Fruit fly (Drosophila melanogaster) whole organism, embryonic: Measurements from ENCODE around the gene CG32102.
A peak's percentile ranks its signal among the peaks of the same experiment; 100 is the strongest.

Source experiments
- Aef1 ChIP-seq: fragments of 200-800 bp; sonication (Bioruptor generic); IDR thresholded peaks from 3 replicates; pipeline ENCODE4 v1.3.6; 2022; ENCODE audit warnings: missing biosample characterization, missing genetic modification characterization
- Awh ChIP-seq: fragments of 200-800 bp; sonication (Bioruptor generic); IDR thresholded peaks from 2 replicates; pipeline ENCODE4, ENCODE4 v1.3.6; 2022; ENCODE audit warnings: missing biosample characterization, missing genetic modification characterization
- BtbVII ChIP-seq: fragments of 200-800 bp; sonication (Bioruptor generic); optimal IDR thresholded peaks from 3 replicates; lab custom pipeline; 2017; ENCODE audit warnings: missing biosample characterization, mild to moderate bottlenecking, missing genetic modification characterization
- CG10979 ChIP-seq: fragments of 200-800 bp; sonication (Bioruptor generic); optimal IDR thresholded peaks from 2 replicates; lab custom pipeline; 2018; ENCODE audit warnings: missing biosample characterization, mild to moderate bottlenecking, missing genetic modification characterization, moderate library complexity
- CG11085 ChIP-seq: fragments of 200-800 bp; sonication (Bioruptor generic); IDR thresholded peaks from 2 replicates; pipeline ENCODE4 v1.3.6; 2022; ENCODE audit warnings: missing biosample characterization, missing genetic modification characterization
- CG11695 ChIP-seq: fragments of 200-800 bp; sonication (Bioruptor generic); IDR thresholded peaks from 3 replicates; pipeline ENCODE4 v1.3.6; 2022; ENCODE audit warnings: missing biosample characterization, missing genetic modification characterization
- CG12104 ChIP-seq: fragments of 200-800 bp; sonication (Bioruptor generic); optimal IDR thresholded peaks from 3 replicates; lab custom pipeline; 2016; ENCODE audit warnings: missing biosample characterization, missing genetic modification characterization
- CG12744 ChIP-seq: fragments of 200-800 bp; sonication (Bioruptor generic); optimal IDR thresholded peaks from 2 replicates; lab custom pipeline; 2016; ENCODE audit warnings: missing biosample characterization, missing genetic modification characterization
- CG13296 ChIP-seq: fragments of 200-800 bp; sonication (Bioruptor generic); optimal IDR thresholded peaks from 3 replicates; lab custom pipeline; 2018; ENCODE audit warnings: missing biosample characterization, mild to moderate bottlenecking, missing genetic modification characterization
- CG13775 ChIP-seq: fragments of 200-800 bp; sonication (Bioruptor generic); optimal IDR thresholded peaks from 3 replicates; lab custom pipeline; 2017; ENCODE audit warnings: missing biosample characterization, mild to moderate bottlenecking, missing genetic modification characterization
- CG13894 ChIP-seq: fragments of 200-800 bp; sonication (Bioruptor generic); optimal IDR thresholded peaks from 3 replicates; lab custom pipeline; 2018; ENCODE audit warnings: missing biosample characterization, mild to moderate bottlenecking, missing genetic modification characterization, moderate library complexity
- CG14014 ChIP-seq: fragments of 200-800 bp; sonication (Bioruptor generic); IDR thresholded peaks from 2 replicates; pipeline ENCODE4 v1.3.6; 2022; ENCODE audit warnings: missing biosample characterization, missing genetic modification characterization
- CG16815 ChIP-seq: fragments of 200-800 bp; sonication (Bioruptor generic); optimal IDR thresholded peaks from 3 replicates; lab custom pipeline; 2017; ENCODE audit warnings: missing biosample characterization, mild to moderate bottlenecking, missing genetic modification characterization
- CG18011 ChIP-seq: fragments of 200-800 bp; sonication (Bioruptor generic); optimal IDR thresholded peaks from 2 replicates; lab custom pipeline; 2017; ENCODE audit warnings: missing biosample characterization, missing genetic modification characterization, mild to moderate bottlenecking, moderate library complexity, missing genotype
- CG2129 ChIP-seq: fragments of 200-800 bp; sonication (Bioruptor generic); IDR thresholded peaks from 2 replicates; pipeline ENCODE4 v1.3.6; 2022; ENCODE audit warnings: missing biosample characterization, missing genetic modification characterization; ENCODE audit not compliant: partially characterized antibody
- CG34376 ChIP-seq: fragments of 200-800 bp; sonication (Bioruptor generic); optimal IDR thresholded peaks from 2 replicates; lab custom pipeline; 2018; ENCODE audit warnings: missing biosample characterization, mild to moderate bottlenecking, missing genetic modification characterization
- CG4424 ChIP-seq: fragments of 200-800 bp; sonication (Bioruptor generic); optimal IDR thresholded peaks from 3 replicates; lab custom pipeline; 2016; ENCODE audit warnings: missing biosample characterization, missing genetic modification characterization
- CG6791 ChIP-seq: fragments of 200-800 bp; sonication (Bioruptor generic); IDR thresholded peaks from 3 replicates; pipeline ENCODE4 v1.3.6; 2022; ENCODE audit warnings: missing biosample characterization, missing genetic modification characterization; ENCODE audit not compliant: partially characterized antibody
- CG6854 ChIP-seq: fragments of 200-800 bp; sonication (Bioruptor generic); optimal IDR thresholded peaks from 3 replicates; lab custom pipeline; 2017; ENCODE audit warnings: missing biosample characterization, mild to moderate bottlenecking, missing genetic modification characterization
- CG7372 ChIP-seq: fragments of 200-800 bp; sonication (Bioruptor generic); IDR thresholded peaks from 2 replicates; pipeline ENCODE4 v1.3.6; 2022; ENCODE audit warnings: missing biosample characterization, missing genetic modification characterization
- CG8478 ChIP-seq: fragments of >200 bp; optimal IDR thresholded peaks from 2 replicates; lab custom pipeline; 2018
- CG9609 ChIP-seq: fragments of 200-800 bp; sonication (Bioruptor generic); optimal IDR thresholded peaks from 3 replicates; lab custom pipeline; 2016; ENCODE audit warnings: missing biosample characterization, missing genetic modification characterization
- CG9876 ChIP-seq: fragments of 200-800 bp; sonication (Bioruptor generic); optimal IDR thresholded peaks from 2 replicates; lab custom pipeline; 2016; ENCODE audit warnings: missing biosample characterization, missing genetic modification characterization
- CoRest ChIP-seq: fragments of 200-800 bp; sonication (Bioruptor generic); optimal IDR thresholded peaks from 3 replicates; lab custom pipeline; 2018; ENCODE audit warnings: missing biosample characterization, mild to moderate bottlenecking, missing genetic modification characterization, moderate library complexity
- Dip2 ChIP-seq: fragments of 200-800 bp; sonication (Bioruptor generic); IDR thresholded peaks from 2 replicates; pipeline ENCODE4 v1.3.6; 2022; ENCODE audit warnings: missing biosample characterization, missing genetic modification characterization
- Doc2 ChIP-seq: fragments of 200-800 bp; sonication (Bioruptor generic); IDR thresholded peaks from 2 replicates; pipeline ENCODE4 v1.3.6; 2022; ENCODE audit warnings: missing biosample characterization, missing genetic modification characterization
- Doc3 ChIP-seq: fragments of 200-800 bp; sonication (Bioruptor generic); IDR thresholded peaks from 3 replicates; pipeline ENCODE4 v1.3.6; 2022; ENCODE audit warnings: missing biosample characterization, missing genetic modification characterization; ENCODE audit not compliant: partially characterized antibody
- E2f2 ChIP-seq: fragments of 200-800 bp; sonication (Bioruptor generic); IDR thresholded peaks from 2 replicates; pipeline ENCODE4 v1.3.6; 2022; ENCODE audit warnings: missing biosample characterization, missing genetic modification characterization
- Ets97D ChIP-seq: fragments of 200-800 bp; sonication (Bioruptor generic); optimal IDR thresholded peaks from 3 replicates; lab custom pipeline; 2016; ENCODE audit warnings: missing biosample characterization, missing genetic modification characterization
- Fer1 ChIP-seq: fragments of 200-800 bp; sonication (Bioruptor generic); optimal IDR thresholded peaks from 2 replicates; lab custom pipeline; 2017; ENCODE audit warnings: missing biosample characterization, mild to moderate bottlenecking, missing genetic modification characterization
- Hmr ChIP-seq: fragments of 200-800 bp; sonication (Bioruptor generic); optimal IDR thresholded peaks from 3 replicates; lab custom pipeline; 2017; ENCODE audit warnings: mild to moderate bottlenecking, missing biosample characterization, missing genetic modification reagents, missing genetic modification characterization
- Hr39 ChIP-seq: fragments of >200 bp; optimal IDR thresholded peaks from 2 replicates; lab custom pipeline; 2017
- Oaz ChIP-seq: fragments of 200-800 bp; sonication (Bioruptor generic); IDR thresholded peaks from 2 replicates; pipeline ENCODE4 v1.3.6; 2022; ENCODE audit warnings: missing biosample characterization, missing genetic modification characterization
- Rfx ChIP-seq: fragments of 200-800 bp; sonication (Bioruptor generic); IDR thresholded peaks from 2 replicates; pipeline ENCODE4 v1.3.6; 2022; ENCODE audit warnings: missing biosample characterization, missing genetic modification characterization
- Stat92E ChIP-seq, 3 experiments: fragments of >200 bp in 2 of 3; fragments of 200-800 bp in 1 of 3; sonication (Bioruptor generic) in 1 of 3; optimal IDR thresholded peaks; 2 replicates each; lab custom pipeline; 2017 to 2019; ENCODE audit warnings: missing biosample characterization in 3 of 3, missing genetic modification characterization in 3 of 3, mild to moderate bottlenecking in 1 of 3, moderate library complexity in 1 of 3
- Taf1 ChIP-seq: fragments of 200-800 bp; sonication (Bioruptor generic); IDR thresholded peaks from 2 replicates; pipeline ENCODE4 v1.3.6; 2022; ENCODE audit warnings: missing biosample characterization, missing genetic modification characterization
- Tbp ChIP-seq: fragments of >200 bp; optimal IDR thresholded peaks from 2 replicates; lab custom pipeline; 2018; ENCODE audit warnings: missing biosample characterization, missing genetic modification characterization
- YL-1 ChIP-seq: fragments of 200-800 bp; sonication (Bioruptor generic); optimal IDR thresholded peaks from 3 replicates; lab custom pipeline; 2017; ENCODE audit warnings: missing biosample characterization, mild to moderate bottlenecking, missing genetic modification characterization
- aop ChIP-seq: fragments of 200-800 bp; sonication (Bioruptor generic); IDR thresholded peaks from 2 replicates; pipeline ENCODE4 v1.3.6; 2022; ENCODE audit warnings: missing biosample characterization, missing genetic modification characterization
- cad ChIP-seq: fragments of >200 bp; optimal IDR thresholded peaks from 2 replicates; lab custom pipeline; 2017; ENCODE audit warnings: missing biosample characterization, missing genetic modification characterization
- dan ChIP-seq: fragments of 200-800 bp; sonication (Bioruptor generic); IDR thresholded peaks from 2 replicates; pipeline ENCODE4 v1.3.6; 2022; ENCODE audit warnings: missing biosample characterization, missing genetic modification characterization
- disco-r ChIP-seq: fragments of 200-800 bp; sonication (Bioruptor generic); optimal IDR thresholded peaks from 2 replicates; lab custom pipeline; 2016; ENCODE audit warnings: missing biosample characterization, missing genetic modification characterization
- emc ChIP-seq: fragments of 200-800 bp; sonication (Bioruptor generic); optimal IDR thresholded peaks from 2 replicates; lab custom pipeline; 2016; ENCODE audit warnings: missing biosample characterization, missing genetic modification characterization
- fu2 ChIP-seq: fragments of 200-800 bp; sonication (Bioruptor generic); optimal IDR thresholded peaks from 2 replicates; lab custom pipeline; 2016; ENCODE audit warnings: missing biosample characterization, missing genetic modification characterization
- gce ChIP-seq: fragments of 200-800 bp; sonication (Bioruptor generic); IDR thresholded peaks from 3 replicates; pipeline ENCODE4 v1.3.6; 2022; ENCODE audit warnings: missing biosample characterization, missing genetic modification characterization
- insv ChIP-seq, 2 experiments: fragments of 200-800 bp; sonication (Bioruptor generic); optimal IDR thresholded peaks; 3 replicates each; lab custom pipeline; 2016 to 2018; ENCODE audit warnings: missing biosample characterization in 2 of 2, missing genetic modification characterization in 2 of 2
- mam ChIP-seq: fragments of 200-800 bp; sonication (Bioruptor generic); optimal IDR thresholded peaks from 3 replicates; lab custom pipeline; 2016; ENCODE audit warnings: missing biosample characterization, missing genetic modification characterization
- pnt ChIP-seq: fragments of 200-800 bp; sonication (Bioruptor generic); optimal IDR thresholded peaks from 3 replicates; lab custom pipeline; 2016; ENCODE audit warnings: missing biosample characterization, missing genetic modification characterization
- pros ChIP-seq: fragments of 200-800 bp; sonication (Bioruptor generic); optimal IDR thresholded peaks from 3 replicates; lab custom pipeline; 2019; ENCODE audit warnings: missing biosample characterization, mild to moderate bottlenecking, missing genetic modification characterization, moderate library complexity
- schlank ChIP-seq: fragments of 200-800 bp; sonication (Bioruptor generic); optimal IDR thresholded peaks from 2 replicates; lab custom pipeline; 2018; ENCODE audit warnings: missing biosample characterization, mild to moderate bottlenecking, missing genetic modification characterization
- sd ChIP-seq: fragments of 200-800 bp; sonication (Bioruptor generic); optimal IDR thresholded peaks from 3 replicates; lab custom pipeline; 2018; ENCODE audit warnings: missing biosample characterization, mild to moderate bottlenecking, missing genetic modification characterization, moderate library complexity
- sens ChIP-seq: fragments of 200-800 bp; sonication (Bioruptor generic); peaks from one replicate; lab custom pipeline; 2016; ENCODE audit warnings: missing biosample characterization, missing genetic modification characterization
- tna ChIP-seq: fragments of 200-800 bp; sonication (Bioruptor generic); IDR thresholded peaks from 2 replicates; pipeline ENCODE4 v1.3.6; 2022; ENCODE audit warnings: missing biosample characterization, missing genetic modification characterization; ENCODE audit not compliant: partially characterized antibody

The CG32102 gene

dm6 chr3L:12507571-12507970, 38.0 kb upstream of the CG32102 start, which contains the start of gene CG10654 (continued):
- no peak for TF ChIP-seq Hmr (GFP tag; lab: Kevin White, UChicago)
- no peak for TF ChIP-seq gce (GFP tag; lab: Robert Waterston, UW)
- TF ChIP-seq disco-r (GFP tag; lab: Kevin White, UChicago) = no peak
- TF ChIP-seq YL-1 = no peak
- TF ChIP-seq Aef1 = no peak
- no peak for TF ChIP-seq CG11695 (GFP tag; lab: Robert Waterston, UW)
- no peak for TF ChIP-seq CG9609 (GFP tag; lab: Kevin White, UChicago)
- TF ChIP-seq CG34376 = peak; percentile 45
- no peak for TF ChIP-seq CG7372 (GFP tag; lab: Robert Waterston, UW)
- no peak for TF ChIP-seq CG8478
- no peak for TF ChIP-seq CG13775 (GFP tag; lab: Kevin White, UChicago)
- TF ChIP-seq pnt = no peak
- no peak for TF ChIP-seq CG14014 (GFP tag; lab: Robert Waterston, UW)
- TF ChIP-seq CG16815 (GFP tag; lab: Kevin White, UChicago) = no peak
- TF ChIP-seq Awh = 0 out of 2 replicates have a peak, but pooled peaks have one; percentile 11
- TF ChIP-seq CG11085 (GFP tag; lab: Robert Waterston, UW) = no peak
- no peak for TF ChIP-seq CG13894 (tag; lab: Kevin White, UChicago)
- TF ChIP-seq Oaz (GFP tag; lab: Robert Waterston, UW) = no peak
- TF ChIP-seq Hr39 (lab: Kevin White, UChicago) = no peak
- TF ChIP-seq CG9876 (GFP tag; lab: Kevin White, UChicago) = no peak
- TF ChIP-seq tna (GFP tag; lab: Robert Waterston, UW) = no peak
- no peak for TF ChIP-seq CoRest (tag; lab: Kevin White, UChicago)
- no peak for TF ChIP-seq fu2 (GFP tag; lab: Kevin White, UChicago)
- TF ChIP-seq CG12104 = no peak
- TF ChIP-seq Dip2 (GFP tag; lab: Robert Waterston, UW) = no peak
- no peak for TF ChIP-seq CG4424
- no peak for TF ChIP-seq CG10979 (tag; lab: Kevin White, UChicago)
- no peak for TF ChIP-seq Taf1 (GFP tag; lab: Robert Waterston, UW)
- peak; percentile 38 for TF ChIP-seq Ets97D (GFP tag; lab: Kevin White, UChicago)
- TF ChIP-seq mam (GFP tag; lab: Kevin White, UChicago) = no peak
- TF ChIP-seq Doc2 = no peak
- no peak for TF ChIP-seq insv (GFP tag; optimal IDR thresholded peaks at IDR 0.05; lab: Kevin White, UChicago)
- 0 out of 2 replicates have a peak, but pooled peaks have one; percentile 18 for TF ChIP-seq Rfx (GFP tag; lab: Robert Waterston, UW)
- no peak for TF ChIP-seq CG6854 (GFP tag; lab: Kevin White, UChicago)
- no peak for TF ChIP-seq Doc3 (GFP tag; lab: Robert Waterston, UW)
- no peak for TF ChIP-seq Stat92E (GFP tag; optimal IDR thresholded peaks at IDR 0.05; lab: Kevin White, UChicago)
- no peak for TF ChIP-seq CG2129 (GFP tag; lab: Robert Waterston, UW)
- TF ChIP-seq cad = no peak
- TF ChIP-seq sens (GFP tag; lab: Kevin White, UChicago) = peak; percentile 51
- TF ChIP-seq CG13296 (GFP tag; lab: Kevin White, UChicago) = peak; percentile 15
- no peak for TF ChIP-seq Tbp (GFP tag; lab: Kevin White, UChicago)
- 0 out of 3 replicates have a peak, but pooled peaks have one; percentile 38 for TF ChIP-seq CG6791 (GFP tag; lab: Robert Waterston, UW)
- TF ChIP-seq CG12744 = no peak
- no peak for TF ChIP-seq aop
- peak; percentile 41 for TF ChIP-seq Fer1 (GFP tag; lab: Kevin White, UChicago)
- no peak for TF ChIP-seq BtbVII (GFP tag; lab: Kevin White, UChicago)
- TF ChIP-seq E2f2 (GFP tag; lab: Robert Waterston, UW) = peak; percentile 10; the same call in 1 of the 2 replicates
- TF ChIP-seq pros = no peak
- TF ChIP-seq dan (GFP tag; lab: Robert Waterston, UW) = no peak
- no peak for TF ChIP-seq schlank (tag; lab: Kevin White, UChicago)
- no peak for TF ChIP-seq CG18011 (GFP tag; lab: Kevin White, UChicago)
- TF ChIP-seq sd (tag; lab: Kevin White, UChicago) = no peak
- no peak for TF ChIP-seq emc (GFP tag; lab: Kevin White, UChicago)
